Worm (Caenorhabditis elegans): Measurements from ENCODE around the gene frm-3.
A peak's percentile ranks its signal among the peaks of the same experiment; 100 is the strongest.

The frm-3 gene

DNA sequence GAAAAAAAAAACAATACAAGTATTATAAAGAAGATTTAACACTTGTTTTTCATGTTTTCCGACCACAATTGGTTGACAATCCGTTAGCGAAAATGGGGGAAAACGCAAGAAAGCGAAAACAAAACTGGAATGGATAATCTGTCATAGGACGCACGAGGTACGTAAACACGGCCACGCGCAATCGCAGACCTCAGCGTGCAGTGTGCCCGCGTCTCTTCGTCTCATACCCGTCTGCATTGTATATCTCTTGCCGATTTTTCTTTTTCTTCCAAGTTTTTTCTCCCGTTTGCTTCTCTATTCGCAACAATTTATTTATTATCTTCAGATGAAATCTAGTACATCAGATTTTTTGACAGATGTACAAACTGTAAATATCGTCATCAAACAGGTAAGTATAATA lies 8.6 kb upstream of the frm-3 start, which contains the start of gene trpp-9 (continued):
- TF ChIP-seq hlh-30 (tag; optimal IDR thresholded peaks at IDR 0.05; ENCODE audit: insufficient read depth) (peak; percentile 83), hlh-8 (tag; optimal IDR thresholded peaks at IDR 0.05) (no peak), ceh-24 (tag; optimal IDR thresholded peaks at IDR 0.05) (no peak), tbx-7 (tag; optimal IDR thresholded peaks at IDR 0.05) (no peak), rnt-1 (tag; optimal IDR thresholded peaks at IDR 0.05) (no peak), ztf-16 (tag; optimal IDR thresholded peaks at IDR 0.05) (no peak), ceh-30 (tag; optimal IDR thresholded peaks at IDR 0.05) (no peak), ceh-18 (tag; optimal IDR thresholded peaks at IDR 0.05) (peak; percentile 8), C08G9.2 (tag; optimal IDR thresholded peaks at IDR 0.05) (no peak)

- no peak for TF ChIP-seq ceh-34 (tag; optimal IDR thresholded peaks at IDR 0.05)
- peak; percentile 99 for TF ChIP-seq unc-42 (tag; optimal IDR thresholded peaks at IDR 0.05)
- peak; percentile 1 for TF ChIP-seq ceh-31 (tag; optimal IDR thresholded peaks at IDR 0.05)
Observed at ce11 chrX:11569744-11570359, 2.5 kb upstream of the frm-3 start.

DNA sequence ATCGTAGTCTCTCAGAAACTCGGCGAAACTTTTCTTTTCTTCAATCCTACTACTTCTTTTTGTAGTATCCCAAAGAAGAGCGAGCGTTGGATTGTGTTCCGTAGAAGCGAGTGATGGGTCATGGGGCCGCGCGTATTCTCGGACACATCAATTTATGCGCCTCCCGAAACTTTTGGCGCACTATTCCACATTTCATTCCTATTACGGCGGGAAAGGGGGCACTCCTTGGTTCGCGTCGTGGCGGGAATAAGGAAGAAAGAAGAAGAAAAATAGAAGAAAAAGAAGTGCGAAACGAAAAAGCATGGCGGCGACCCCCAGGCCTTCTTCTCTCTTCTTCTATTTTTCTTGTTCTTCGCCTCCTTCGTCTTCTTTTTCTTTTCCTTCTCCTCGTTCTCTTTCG lies 591 bp upstream of the frm-3 start:
- TF ChIP-seq dve-1 (tag; optimal IDR thresholded peaks at IDR 0.05) = no peak
- TF ChIP-seq unc-42 (tag; optimal IDR thresholded peaks at IDR 0.05) = peak; percentile 21
- peak; percentile 9 for TF ChIP-seq ceh-19 (GFP tag; optimal IDR thresholded peaks at IDR 0.05)
- no peak for TF ChIP-seq pag-3 (tag; optimal IDR thresholded peaks at IDR 0.05; ENCODE audit: borderline replicate concordance)
- TF ChIP-seq zip-5 (tag; optimal IDR thresholded peaks at IDR 0.05) = no peak
- no peak for TF ChIP-seq ceh-6 (GFP tag; optimal IDR thresholded peaks at IDR 0.05)

ce11 chrX:11574167-11574566 lies 1.9 kb downstream of the frm-3 start:
- no peak for TF ChIP-seq T23F11.4 (GFP tag; optimal IDR thresholded peaks at IDR 0.05)
- TF ChIP-seq ceh-34 (tag; optimal IDR thresholded peaks at IDR 0.05) = no peak

- TF ChIP-seq pros-1 (tag; optimal IDR thresholded peaks at IDR 0.05) (no peak), unc-55 (GFP tag; optimal IDR thresholded peaks at IDR 0.05) (peak; percentile 78), ref-2 (tag; optimal IDR thresholded peaks at IDR 0.05) (no peak), pha-2 (tag; optimal IDR thresholded peaks at IDR 0.05) (no peak), ceh-34 (tag; optimal IDR thresholded peaks at IDR 0.05) (no peak), zip-5 (tag; optimal IDR thresholded peaks at IDR 0.05) (no peak), ets-4 (tag; optimal IDR thresholded peaks at IDR 0.05) (no peak), pat-9 (tag; optimal IDR thresholded peaks at IDR 0.05) (peak; percentile 9), ceh-6 (GFP tag; optimal IDR thresholded peaks at IDR 0.05) (no peak), npax-4 (tag; optimal IDR thresholded peaks at IDR 0.05) (no peak), sdc-2 (tag; optimal IDR thresholded peaks at IDR 0.05) (no peak)
Observed at ce11 chrX:11576429-11577088, 4.3 kb downstream of the frm-3 start.

ce11 chrX:11585375-11585774 lies 13.1 kb downstream of the frm-3 start, which contains the start of gene abts-2:
TSS of gene abts-2 (plus strand) at chrX:11585675.
- TF ChIP-seq odd-2 (tag; optimal IDR thresholded peaks at IDR 0.05) (no peak), ceh-18 (tag; optimal IDR thresholded peaks at IDR 0.05) (no peak), ref-2 (tag; optimal IDR thresholded peaks at IDR 0.05) (no peak), hlh-8 (tag; optimal IDR thresholded peaks at IDR 0.05) (no peak), pag-3 (tag; optimal IDR thresholded peaks at IDR 0.05; ENCODE audit: borderline replicate concordance) (no peak), ttx-3 (tag; optimal IDR thresholded peaks at IDR 0.05) (no peak), dve-1 (tag; optimal IDR thresholded peaks at IDR 0.05) (no peak), lim-6 (tag; optimal IDR thresholded peaks at IDR 0.05) (no peak), lin-11 (tag; optimal IDR thresholded peaks at IDR 0.05) (no peak), gmeb-2 (tag; optimal IDR thresholded peaks at IDR 0.05) (no peak), pax-1 (tag; optimal IDR thresholded peaks at IDR 0.05) (no peak), che-1 (tag; optimal IDR thresholded peaks at IDR 0.05) (no peak), ceh-2 (tag; optimal IDR thresholded peaks at IDR 0.05) (no peak)

Measured in whole organism, late embryonic.